Fruit fly (Drosophila melanogaster) whole organism, prepupa: ENCODE data around the gene CG14841.
A peak's percentile ranks its signal among the peaks of the same experiment; 100 is the strongest.

ENCODE experiments used
- Blimp-1 ChIP-seq: fragments of 200-800 bp; sonication (Bioruptor generic); optimal IDR thresholded peaks from 3 replicates; lab custom pipeline; 2017; ENCODE audit warnings: missing biosample characterization, missing genetic modification characterization, mild to moderate bottlenecking, moderate library complexity, missing genetic modification reagents
- CG11762 ChIP-seq: fragments of 200-800 bp; sonication (Bioruptor generic); optimal IDR thresholded peaks from 3 replicates; lab custom pipeline; 2016; ENCODE audit warnings: missing biosample characterization, missing genetic modification characterization; ENCODE audit not compliant: insufficient read depth
- CG11902 ChIP-seq: fragments of 200-800 bp; sonication (Bioruptor generic); optimal IDR thresholded peaks from 3 replicates; lab custom pipeline; 2016; ENCODE audit warnings: missing biosample characterization, missing genetic modification characterization
- CG15336 ChIP-seq: fragments of 200-800 bp; sonication (Bioruptor generic); IDR thresholded peaks from 2 replicates; pipeline ENCODE4 v1.3.6; 2022; ENCODE audit warnings: missing biosample characterization, missing genetic modification characterization
- CG1621 ChIP-seq: fragments of 200-800 bp; sonication (Bioruptor generic); optimal IDR thresholded peaks from 3 replicates; lab custom pipeline; 2018; ENCODE audit warnings: missing biosample characterization, mild to moderate bottlenecking, missing genetic modification characterization
- CG16779 ChIP-seq: fragments of 200-800 bp; sonication (Bioruptor generic); optimal IDR thresholded peaks from 3 replicates; lab custom pipeline; 2017; ENCODE audit warnings: missing biosample characterization, mild to moderate bottlenecking, missing genetic modification characterization
- CG3032 ChIP-seq: fragments of 200-800 bp; optimal IDR thresholded peaks from 2 replicates; lab custom pipeline; 2019; ENCODE audit warnings: missing biosample characterization, mild to moderate bottlenecking, missing genetic modification characterization, moderate library complexity
- CG31627 ChIP-seq: fragments of 200-800 bp; sonication (Bioruptor generic); optimal IDR thresholded peaks from 3 replicates; lab custom pipeline; 2016; ENCODE audit warnings: missing biosample characterization, missing genetic modification characterization
- CG34406 ChIP-seq: fragments of 200-800 bp; sonication (Bioruptor generic); optimal IDR thresholded peaks from 3 replicates; lab custom pipeline; 2016; ENCODE audit warnings: missing biosample characterization, missing genetic modification characterization
- CG3919 ChIP-seq: fragments of 200-800 bp; sonication (Bioruptor generic); optimal IDR thresholded peaks from 3 replicates; lab custom pipeline; 2016; ENCODE audit warnings: missing biosample characterization, missing genetic modification characterization
- CG6792 ChIP-seq: fragments of 200-800 bp; sonication (Bioruptor generic); optimal IDR thresholded peaks from 3 replicates; lab custom pipeline; 2016; ENCODE audit warnings: missing biosample characterization, missing genetic modification characterization
- CG6808 ChIP-seq: fragments of 200-800 bp; sonication (Bioruptor generic); optimal IDR thresholded peaks from 3 replicates; lab custom pipeline; 2017; ENCODE audit warnings: missing biosample characterization, missing genetic modification characterization, mild to moderate bottlenecking, moderate library complexity, missing genetic modification reagents
- CG6854 ChIP-seq: fragments of 200-800 bp; sonication (Bioruptor generic); optimal IDR thresholded peaks from 2 replicates; lab custom pipeline; 2017; ENCODE audit warnings: missing biosample characterization, mild to moderate bottlenecking, missing genetic modification characterization
- CG7368 ChIP-seq: fragments of 200-800 bp; sonication (Bioruptor generic); optimal IDR thresholded peaks from 3 replicates; lab custom pipeline; 2016; ENCODE audit warnings: missing biosample characterization, missing genetic modification characterization
- CG8119 ChIP-seq: fragments of 200-800 bp; sonication (Bioruptor generic); IDR thresholded peaks from 3 replicates; pipeline ENCODE4 v1.3.6; 2022; ENCODE audit warnings: missing biosample characterization, missing genetic modification characterization
- CG8319 ChIP-seq: fragments of 200-800 bp; sonication (Bioruptor generic); optimal IDR thresholded peaks from 3 replicates; lab custom pipeline; 2016; ENCODE audit warnings: missing biosample characterization, missing genetic modification characterization
- CG8632 ChIP-seq: fragments of 200-800 bp; sonication (Bioruptor generic); optimal IDR thresholded peaks from 3 replicates; lab custom pipeline; 2016; ENCODE audit warnings: missing biosample characterization, missing genetic modification characterization
- CG9139 ChIP-seq: fragments of 200-800 bp; sonication (Bioruptor generic); optimal IDR thresholded peaks from 3 replicates; lab custom pipeline; 2017; ENCODE audit warnings: missing biosample characterization, mild to moderate bottlenecking, missing genetic modification characterization
- Eip75B ChIP-seq: fragments of 200-800 bp; sonication (Bioruptor generic); optimal IDR thresholded peaks from 3 replicates; lab custom pipeline; 2016; ENCODE audit warnings: missing biosample characterization, missing genetic modification characterization
- Eip93F ChIP-seq: fragments of 200-800 bp; sonication (Bioruptor generic); optimal IDR thresholded peaks from 2 replicates; lab custom pipeline; 2016; ENCODE audit warnings: missing biosample characterization, mild to moderate bottlenecking, missing genetic modification characterization
- Hr39 ChIP-seq: fragments of 200-800 bp; sonication (Bioruptor generic); optimal IDR thresholded peaks from 2 replicates; lab custom pipeline; 2016; ENCODE audit warnings: missing biosample characterization, missing genetic modification characterization
- Met ChIP-seq: fragments of 200-800 bp; sonication (Bioruptor generic); optimal IDR thresholded peaks from 3 replicates; lab custom pipeline; 2016; ENCODE audit warnings: missing biosample characterization, missing genetic modification characterization
- Sox102F ChIP-seq: fragments of 200-800 bp; sonication (Bioruptor generic); optimal IDR thresholded peaks from 2 replicates; lab custom pipeline; 2016; ENCODE audit warnings: missing biosample characterization, mild to moderate bottlenecking, missing genetic modification characterization
- acj6 ChIP-seq: fragments of 200-800 bp; sonication (Bioruptor generic); optimal IDR thresholded peaks from 3 replicates; lab custom pipeline; 2016; ENCODE audit warnings: missing biosample characterization, missing genetic modification characterization
- cyc ChIP-seq: fragments of 200-800 bp; sonication (Bioruptor generic); optimal IDR thresholded peaks from 3 replicates; lab custom pipeline; 2016; ENCODE audit warnings: missing biosample characterization, missing genetic modification characterization
- dac ChIP-seq: fragments of 200-800 bp; sonication (Bioruptor generic); optimal IDR thresholded peaks from 2 replicates; lab custom pipeline; 2017; ENCODE audit warnings: missing biosample characterization, mild to moderate bottlenecking, missing genetic modification characterization
- dsx ChIP-seq: fragments of 200-800 bp; optimal IDR thresholded peaks from 3 replicates; lab custom pipeline; 2019; ENCODE audit warnings: missing biosample characterization, mild to moderate bottlenecking, missing genetic modification characterization, moderate library complexity; ENCODE audit not compliant: poor library complexity, severe bottlenecking
- esn ChIP-seq: fragments of 200-800 bp; sonication (Bioruptor generic); optimal IDR thresholded peaks from 2 replicates; lab custom pipeline; 2016; ENCODE audit warnings: missing biosample characterization, mild to moderate bottlenecking, missing genetic modification characterization, moderate library complexity
- fd85E ChIP-seq: fragments of 200-800 bp; sonication (Bioruptor generic); optimal IDR thresholded peaks from 3 replicates; lab custom pipeline; 2016; ENCODE audit warnings: missing biosample characterization, missing genetic modification characterization
- fkh ChIP-seq: fragments of 200-800 bp; sonication (Bioruptor generic); optimal IDR thresholded peaks from 3 replicates; lab custom pipeline; 2017; ENCODE audit warnings: missing biosample characterization, mild to moderate bottlenecking, missing genetic modification characterization, moderate library complexity
- net ChIP-seq: fragments of 200-800 bp; sonication (Bioruptor generic); optimal IDR thresholded peaks from 3 replicates; lab custom pipeline; 2016; ENCODE audit warnings: missing biosample characterization, missing genetic modification characterization
- pdm3 ChIP-seq: fragments of 200-800 bp; sonication (Bioruptor generic); optimal IDR thresholded peaks from 3 replicates; lab custom pipeline; 2016; ENCODE audit warnings: missing biosample characterization, missing genetic modification characterization
- salr ChIP-seq, 2 experiments: fragments of 200-800 bp; sonication (Bioruptor generic); optimal IDR thresholded peaks; 3 replicates each; lab custom pipeline; 2016 to 2018; ENCODE audit warnings: missing biosample characterization in 2 of 2, missing genetic modification characterization in 2 of 2, mild to moderate bottlenecking in 1 of 2
- spab ChIP-seq: fragments of 200-800 bp; sonication (Bioruptor generic); optimal IDR thresholded peaks from 2 replicates; lab custom pipeline; 2017; ENCODE audit warnings: missing biosample characterization, mild to moderate bottlenecking, missing genetic modification characterization, missing genetic modification reagents
- ss ChIP-seq, 2 experiments: fragments of 200-800 bp; sonication (Bioruptor generic); optimal IDR thresholded peaks; 2 replicates in 1 of 2; 3 replicates in 1 of 2; lab custom pipeline; 2017 to 2018; ENCODE audit warnings: mild to moderate bottlenecking in 2 of 2, missing biosample characterization in 2 of 2, missing genetic modification characterization in 2 of 2, moderate library complexity in 1 of 2
- svp ChIP-seq: fragments of 200-800 bp; sonication (Bioruptor generic); peaks from one replicate; lab custom pipeline; 2016; ENCODE audit warnings: missing biosample characterization, missing genetic modification characterization
- vri ChIP-seq: fragments of 200-800 bp; sonication (Bioruptor generic); optimal IDR thresholded peaks from 3 replicates; lab custom pipeline; 2016; ENCODE audit warnings: missing biosample characterization, mild to moderate bottlenecking, missing genetic modification characterization

The CG14841 gene

DNA sequence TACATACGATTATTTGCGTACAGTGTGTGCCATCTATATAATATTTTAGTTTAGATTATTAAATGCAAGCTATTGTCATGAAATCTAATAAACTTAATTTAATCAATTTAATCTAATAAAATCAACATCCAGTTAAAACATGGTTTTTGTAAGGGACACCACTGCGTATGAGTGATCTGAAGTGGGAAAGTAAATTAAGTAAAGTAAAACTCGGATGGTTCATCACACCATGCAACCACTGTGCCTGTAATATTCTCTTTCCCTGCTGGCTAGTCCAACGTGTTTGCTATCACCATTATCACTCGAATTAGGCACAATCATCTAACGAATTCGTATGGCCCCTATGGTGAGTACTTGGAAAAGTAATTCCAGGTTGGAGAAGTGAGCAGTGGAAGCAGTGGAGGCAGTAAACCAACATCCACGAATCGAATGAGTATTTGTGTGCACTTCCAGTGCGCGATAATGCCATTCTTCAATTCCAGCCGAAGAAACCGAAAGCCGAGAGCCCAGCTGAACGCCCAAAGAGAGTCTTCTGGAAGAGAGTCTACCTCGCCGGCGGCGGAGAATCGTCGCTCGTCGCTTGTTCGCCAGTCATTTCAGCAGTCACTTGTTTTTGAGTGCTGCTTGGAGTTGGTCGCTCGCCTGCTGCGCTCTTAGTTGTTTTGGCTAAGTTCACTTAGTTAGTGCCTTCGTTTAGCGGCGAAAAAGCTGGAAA, 26.6 kb upstream of the CG14841 start, which contains the start of gene red (continued):
- TF ChIP-seq ss (GFP tag; optimal IDR thresholded peaks at IDR 0.05; lab: Kevin White, UChicago) (peak; percentile 41 to 58), CG3032 (tag; lab: Kevin White, UChicago) (no peak), CG16779 (tag; lab: Kevin White, UChicago) (no peak), fkh (GFP tag; lab: Kevin White, UChicago) (peak; percentile 79), Sox102F (GFP tag; lab: Kevin White, UChicago) (peak; percentile 25), spab (GFP tag; lab: Kevin White, UChicago) (no peak), svp (peak; percentile 67), CG1621 (tag; lab: Kevin White, UChicago) (no peak), CG34406 (no peak), pdm3 (peak; percentile 10), Blimp-1 (GFP tag; lab: Kevin White, UChicago) (peak; percentile 96), Met (GFP tag; lab: Kevin White, UChicago) (peak; percentile 9), CG31627 (no peak), CG8119 (GFP tag; lab: Robert Waterston, UW) (peak; percentile 55; the same call in 2 of the 3 replicates), CG6792 (GFP tag; lab: Kevin White, UChicago) (no peak), CG8632 (no peak), CG3919 (GFP tag; lab: Kevin White, UChicago) (no peak), CG15336 (GFP tag; lab: Robert Waterston, UW) (peak; percentile 65), acj6 (GFP tag; lab: Kevin White, UChicago) (peak; percentile 44), salr (GFP tag; optimal IDR thresholded peaks at IDR 0.05; lab: Kevin White, UChicago) (no peak), CG6808 (GFP tag; lab: Kevin White, UChicago) (peak; percentile 0), Hr39 (GFP tag; lab: Kevin White, UChicago) (no peak), cyc (no peak), vri (peak; percentile 66), CG6854 (GFP tag; lab: Kevin White, UChicago) (peak; percentile 64), fd85E (GFP tag; lab: Kevin White, UChicago) (no peak), dac (GFP tag; lab: Kevin White, UChicago) (no peak), net (GFP tag; lab: Kevin White, UChicago) (peak; percentile 3), esn (GFP tag; lab: Kevin White, UChicago) (peak; percentile 23), Eip93F (no peak)

dm6 chr3R:14287980-14288379, 25.8 kb upstream of the CG14841 start:
- TF ChIP-seq CG9139 (no peak), CG11902 (GFP tag; lab: Kevin White, UChicago) (no peak), CG16779 (tag; lab: Kevin White, UChicago) (no peak), CG8319 (GFP tag; lab: Kevin White, UChicago) (no peak), acj6 (GFP tag; lab: Kevin White, UChicago) (no peak), CG7368 (GFP tag; lab: Kevin White, UChicago) (no peak), fkh (GFP tag; lab: Kevin White, UChicago) (no peak), spab (GFP tag; lab: Kevin White, UChicago) (no peak), CG11762 (GFP tag; lab: Kevin White, UChicago) (no peak), CG6808 (GFP tag; lab: Kevin White, UChicago) (no peak), Sox102F (GFP tag; lab: Kevin White, UChicago) (no peak), pdm3 (no peak), CG3919 (GFP tag; lab: Kevin White, UChicago) (no peak), CG8119 (GFP tag; lab: Robert Waterston, UW) (no peak), CG31627 (no peak), dsx (no peak), svp (no peak), Eip75B (no peak)
